Worm (Caenorhabditis elegans) whole organism, early embryonic: ENCODE data around the gene hpo-6.

ENCODE experiments used
- B0310.2 ChIP-seq: sonication (generic microtip); optimal IDR thresholded peaks from 2 replicates; lab custom pipeline; 2016; ENCODE audit warnings: mild to moderate bottlenecking, missing genetic modification characterization, missing compliant biosample characterization
- F13C5.2 ChIP-seq: sonication (generic microtip); optimal IDR thresholded peaks from 2 replicates; lab custom pipeline; 2017; ENCODE audit warnings: mild to moderate bottlenecking, missing genetic modification characterization, inconsistent platforms, missing compliant biosample characterization
- ama-1 ChIP-seq: fragments of 150-350 bp; optimal IDR thresholded peaks from 2 replicates; lab custom pipeline; 2014
- ets-7 ChIP-seq: sonication (generic microtip); optimal IDR thresholded peaks from 2 replicates; lab custom pipeline; 2016; ENCODE audit warnings: missing genotype, missing genetic modification characterization, missing compliant biosample characterization
- tbx-37 ChIP-seq: fragments of 200-800 bp; sonication (Bioruptor generic); conservative IDR thresholded peaks from 2 replicates; pipeline ENCODE4 v1.3.6; 2022; ENCODE audit warnings: missing genetic modification reagents, missing genetic modification characterization, missing compliant biosample characterization

ce11 chrIV:1553195-1553918, 8.6 kb upstream of the hpo-6 start, which contains the start of gene C34H4.2:
- no peak for TF ChIP-seq ama-1 (lab: Kevin White, UChicago)
- TF ChIP-seq B0310.2 (tag; lab: Kevin White, UChicago), result no peak
- TF ChIP-seq tbx-37, result no peak
- TF ChIP-seq F13C5.2 (tag; lab: Kevin White, UChicago), result no peak
- no peak for TF ChIP-seq ets-7 (tag; lab: Kevin White, UChicago)
